Fruit fly (Drosophila melanogaster) S2 (cell line): ENCODE measurements around the gene Rdh.

ENCODE experiments used
- CG8478 ChIP-seq: fragments of >200 bp; optimal IDR thresholded peaks from 2 replicates; lab custom pipeline; 2018
- CTCF ChIP-seq, 2 experiments: fragments of >200 bp; optimal IDR thresholded peaks; 2 replicates each; lab custom pipeline; 2018

Gene Rdh

DNA sequence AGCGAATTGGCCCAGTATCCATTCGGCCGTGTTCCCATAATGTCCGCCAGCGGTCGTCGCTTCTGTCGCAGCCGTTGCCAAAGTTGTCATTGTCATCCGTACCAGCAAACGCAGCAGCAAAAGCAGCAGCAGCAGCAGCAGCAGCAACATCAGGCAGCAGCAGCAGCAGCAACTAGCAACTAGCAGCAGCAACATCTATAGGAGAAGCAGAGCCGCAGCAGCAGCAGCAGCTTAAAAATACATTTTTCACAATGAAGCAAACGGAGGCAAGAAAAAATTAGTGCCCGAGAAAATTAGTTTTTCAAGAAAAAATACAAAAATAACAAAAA, 200 bp downstream of the Rdh start:
- TF ChIP-seq CG8478 (lab: Kevin White, UChicago) (no peak), CTCF (optimal IDR thresholded peaks at IDR 0.05; lab: Kevin White, UChicago) (no peak)

- no peak for TF ChIP-seq CTCF (optimal IDR thresholded peaks at IDR 0.05; lab: Kevin White, UChicago)
- no peak for TF ChIP-seq CG8478 (lab: Kevin White, UChicago)
Measured at dm6 chr3L:3825884-3826283, 635 bp downstream of the Rdh start.

dm6 chr3L:3826541-3826940, 1.3 kb downstream of the Rdh start:
- no peak for TF ChIP-seq CTCF (optimal IDR thresholded peaks at IDR 0.05; lab: Kevin White, UChicago)
- TF ChIP-seq CG8478 (lab: Kevin White, UChicago): no peak

- TF ChIP-seq CG8478 (lab: Kevin White, UChicago) (no peak), CTCF (optimal IDR thresholded peaks at IDR 0.05; lab: Kevin White, UChicago) (no peak)
Measured at dm6 chr3L:3828111-3828510, 2.9 kb downstream of the Rdh start.

DNA sequence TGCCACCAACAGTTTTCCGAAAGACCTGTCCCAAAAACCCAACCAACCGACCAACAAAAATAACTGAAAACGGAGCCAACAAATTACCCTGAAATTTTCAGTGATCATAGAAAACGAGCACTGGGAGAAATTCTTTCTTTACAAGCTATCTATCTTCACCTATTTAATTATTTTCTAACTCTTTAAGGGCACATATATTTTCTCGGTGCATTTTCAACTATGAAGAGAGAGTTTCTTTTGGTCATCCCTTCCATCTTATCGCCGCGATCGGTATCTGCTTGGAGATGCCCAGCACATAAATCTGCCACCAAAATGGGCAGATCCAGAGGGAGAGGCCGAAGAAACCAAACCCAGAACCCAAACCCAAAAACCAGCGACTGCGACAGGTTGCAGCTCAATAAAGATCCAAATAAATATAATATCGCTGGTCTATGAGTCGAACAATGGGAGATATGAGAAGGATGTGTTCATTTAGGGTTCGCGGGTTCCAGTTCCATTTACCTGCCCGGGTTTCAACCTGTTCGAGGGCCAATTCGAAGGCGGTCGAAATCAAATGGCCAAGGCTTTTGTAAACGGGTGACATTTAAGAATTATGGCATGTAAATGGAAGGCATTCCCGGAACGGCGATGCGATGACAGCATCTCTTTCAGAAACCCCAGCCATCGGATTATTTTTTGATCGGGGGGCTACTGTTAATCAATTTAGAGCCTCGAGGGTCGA, 17.9 kb downstream of the Rdh start:
- TF ChIP-seq CTCF (optimal IDR thresholded peaks at IDR 0.05; lab: Kevin White, UChicago): no peak
- TF ChIP-seq CG8478 (lab: Kevin White, UChicago): no peak

DNA sequence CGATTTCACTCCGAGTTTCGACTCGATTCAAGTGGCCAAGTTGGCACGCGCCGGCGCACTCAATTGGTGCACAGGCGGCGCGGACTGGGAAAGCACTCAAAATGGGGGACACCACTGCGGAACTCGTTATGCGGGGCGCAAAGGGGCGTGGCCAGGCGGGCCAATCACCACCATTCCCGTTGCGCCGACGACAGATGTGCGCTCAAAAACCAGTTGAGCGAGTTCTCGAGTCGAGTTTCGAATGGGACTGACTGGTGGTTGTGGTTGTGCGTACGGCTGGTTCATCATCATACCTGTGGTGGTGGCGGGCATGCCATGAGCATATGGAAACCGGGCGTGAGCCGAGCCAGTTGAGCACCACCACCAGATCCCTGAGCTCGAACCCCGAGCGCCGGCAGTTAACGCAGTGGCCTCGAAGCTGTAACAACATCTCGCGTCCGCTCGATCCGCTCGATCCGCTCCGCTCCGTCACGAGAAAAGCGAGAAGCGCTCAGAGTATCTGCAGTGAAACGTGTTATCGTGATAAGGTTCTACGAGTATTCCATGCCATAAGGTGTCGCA, 20.6 kb downstream of the Rdh start, which contains the start of gene Awh:
Gene Awh (plus strand): TSS at position 392 of the 561 bp plus-strand sequence.
- no peak for TF ChIP-seq CG8478 (lab: Kevin White, UChicago)
- TF ChIP-seq CTCF (optimal IDR thresholded peaks at IDR 0.05; lab: Kevin White, UChicago): no peak

dm6 chr3L:3847810-3848326, 22.6 kb downstream of the Rdh start:
- TF ChIP-seq CTCF (optimal IDR thresholded peaks at IDR 0.05; lab: Kevin White, UChicago) (no peak), CG8478 (lab: Kevin White, UChicago) (no peak)

- TF ChIP-seq CTCF (optimal IDR thresholded peaks at IDR 0.05; lab: Kevin White, UChicago): no peak
- no peak for TF ChIP-seq CG8478 (lab: Kevin White, UChicago)
Measured at dm6 chr3L:3848687-3849270, 23.5 kb downstream of the Rdh start.

- TF ChIP-seq CG8478 (lab: Kevin White, UChicago) (no peak), CTCF (optimal IDR thresholded peaks at IDR 0.05; lab: Kevin White, UChicago) (no peak)
Measured at dm6 chr3L:3849763-3850162, 24.5 kb downstream of the Rdh start.

DNA sequence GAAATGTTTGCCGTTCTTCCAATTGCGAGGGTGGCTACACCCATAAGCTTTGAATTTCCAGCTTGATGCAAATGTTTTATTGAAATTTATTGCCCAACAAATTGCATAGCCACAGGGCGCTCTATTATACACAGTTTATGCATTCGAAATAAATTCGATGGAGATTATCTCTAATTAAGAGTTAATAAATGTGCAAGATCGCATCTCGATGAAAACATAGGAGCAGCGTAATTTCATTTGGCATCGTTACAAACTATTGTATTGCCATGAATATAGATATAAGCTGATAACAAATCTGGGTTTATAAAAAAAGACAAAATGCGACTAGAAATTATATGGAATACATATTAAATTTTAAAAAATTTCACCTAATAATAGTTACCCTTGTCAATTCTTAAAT, 25.2 kb downstream of the Rdh start:
- TF ChIP-seq CG8478 (lab: Kevin White, UChicago) (no peak), CTCF (optimal IDR thresholded peaks at IDR 0.05; lab: Kevin White, UChicago) (no peak)

DNA sequence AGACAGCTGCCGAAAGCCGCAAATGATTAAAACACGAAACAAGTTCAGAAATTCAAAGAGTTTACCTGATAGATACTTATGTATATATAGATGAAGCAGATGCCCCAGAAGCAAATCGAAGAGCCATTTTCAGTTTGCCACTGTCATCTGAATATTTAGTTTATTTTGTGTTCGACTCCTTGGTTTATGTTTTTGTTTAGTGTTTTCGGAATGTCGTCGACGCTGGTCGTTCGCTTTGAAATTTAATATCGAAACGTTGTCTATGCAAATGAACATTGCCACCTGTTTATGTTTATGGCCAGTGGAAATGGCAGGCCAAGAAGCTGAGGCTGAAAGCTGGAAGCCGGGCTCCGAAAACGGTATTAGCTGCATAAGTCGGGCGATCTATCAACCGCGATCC, 25.8 kb downstream of the Rdh start:
- TF ChIP-seq CTCF (optimal IDR thresholded peaks at IDR 0.05; lab: Kevin White, UChicago) (no peak), CG8478 (lab: Kevin White, UChicago) (no peak)

- TF ChIP-seq CG8478 (lab: Kevin White, UChicago) (no peak), CTCF (optimal IDR thresholded peaks at IDR 0.05; lab: Kevin White, UChicago) (no peak)
Measured at dm6 chr3L:3851847-3852246, 26.6 kb downstream of the Rdh start.

DNA sequence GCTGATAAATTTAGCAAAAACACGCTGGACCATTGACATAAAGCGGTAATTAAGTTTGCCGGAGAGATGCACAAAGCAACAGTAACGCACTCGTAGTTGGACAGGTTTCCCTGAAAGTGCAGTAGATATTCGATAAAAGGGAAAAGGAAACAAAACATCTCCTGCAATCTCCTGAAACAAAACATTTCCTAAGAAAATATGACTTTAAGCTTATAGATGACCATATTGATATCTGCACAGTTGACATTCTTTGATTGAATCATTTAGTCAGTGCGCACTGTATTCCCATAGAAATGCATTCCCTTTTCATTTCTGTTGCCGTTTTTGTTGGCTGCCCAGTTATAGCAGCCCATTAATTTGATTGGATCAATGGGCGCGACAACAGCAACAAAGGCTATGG, 27.6 kb downstream of the Rdh start:
- TF ChIP-seq CTCF (optimal IDR thresholded peaks at IDR 0.05; lab: Kevin White, UChicago) (no peak), CG8478 (lab: Kevin White, UChicago) (no peak)

DNA sequence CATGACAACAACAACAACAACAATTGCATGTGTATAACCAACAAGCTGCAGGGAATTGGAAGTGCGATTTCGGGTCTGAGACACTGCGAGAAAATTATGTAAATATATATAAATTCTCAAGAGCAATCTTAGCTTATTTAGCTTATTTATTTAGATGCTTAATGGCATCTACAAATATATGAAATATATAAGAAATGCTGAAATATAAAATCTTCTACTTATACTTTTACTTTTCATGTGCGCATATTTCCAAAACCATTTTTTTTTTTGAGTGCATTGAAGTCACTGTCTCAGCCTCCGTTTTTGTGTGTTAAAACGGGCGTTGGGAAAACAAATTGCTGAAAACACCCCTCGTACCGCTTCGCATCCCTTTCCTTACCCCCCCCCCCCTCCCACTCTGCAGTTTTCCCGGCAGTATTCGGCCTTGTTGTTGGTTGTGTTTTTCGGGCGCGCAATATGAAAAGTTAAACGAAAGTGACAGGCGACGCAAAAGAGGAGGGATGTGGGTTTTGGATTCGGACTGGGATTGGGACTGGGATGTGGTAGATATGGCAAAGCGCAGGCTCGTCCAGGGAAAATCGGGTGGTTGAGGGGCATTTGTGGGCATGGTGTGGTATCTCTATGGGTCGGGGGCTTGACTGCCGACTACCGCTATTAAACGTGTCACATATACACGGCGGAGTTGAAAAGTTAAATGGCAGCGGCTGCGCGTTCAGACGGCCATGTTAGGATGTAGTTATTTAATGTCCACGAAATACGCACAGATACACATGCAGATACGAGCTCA, 30.1 kb downstream of the Rdh start:
- no peak for TF ChIP-seq CG8478 (lab: Kevin White, UChicago)
- no peak for TF ChIP-seq CTCF (optimal IDR thresholded peaks at IDR 0.05; lab: Kevin White, UChicago)

DNA sequence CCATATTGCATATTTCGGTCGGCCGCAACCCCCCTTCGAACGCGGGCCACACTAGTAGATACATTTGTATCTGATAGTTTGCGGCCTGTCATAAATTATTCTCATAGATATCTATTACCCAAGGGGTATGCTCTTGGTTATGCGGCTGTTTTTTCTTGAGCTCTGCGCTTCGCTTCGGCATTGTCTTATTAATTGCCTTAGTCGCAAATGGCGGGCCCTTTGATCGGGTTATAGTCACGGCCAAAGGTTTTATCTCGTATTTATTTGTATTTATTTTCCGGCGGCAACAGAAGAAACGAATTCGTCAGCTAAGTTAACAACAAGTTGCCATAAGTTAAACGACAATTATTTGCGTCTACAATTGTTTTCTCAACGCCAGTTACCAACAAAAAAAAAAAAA, 30.8 kb downstream of the Rdh start:
- TF ChIP-seq CTCF (optimal IDR thresholded peaks at IDR 0.05; lab: Kevin White, UChicago) (no peak), CG8478 (lab: Kevin White, UChicago) (no peak)
